Fruit fly (Drosophila melanogaster) whole organism, embryonic: Measurements from ENCODE around the gene CG43339.

ENCODE experiments used
- ATbp ChIP-seq: fragments of 200-800 bp; sonication (Bioruptor generic); optimal IDR thresholded peaks from 2 replicates; lab custom pipeline; 2017; ENCODE audit warnings: missing biosample characterization, mild to moderate bottlenecking, missing genetic modification characterization, missing genetic modification reagents
- Asciz ChIP-seq: fragments of 200-800 bp; sonication (Bioruptor generic); optimal IDR thresholded peaks from 2 replicates; lab custom pipeline; 2017; ENCODE audit warnings: missing biosample characterization, mild to moderate bottlenecking, missing genetic modification characterization, missing genetic modification reagents
- BtbVII ChIP-seq: fragments of 200-800 bp; sonication (Bioruptor generic); optimal IDR thresholded peaks from 3 replicates; lab custom pipeline; 2017; ENCODE audit warnings: missing biosample characterization, mild to moderate bottlenecking, missing genetic modification characterization
- CG10654 ChIP-seq: fragments of 200-800 bp; sonication (Bioruptor generic); optimal IDR thresholded peaks from 2 replicates; lab custom pipeline; 2016; ENCODE audit warnings: missing biosample characterization, missing genetic modification characterization
- CG11695 ChIP-seq: fragments of 200-800 bp; sonication (Bioruptor generic); IDR thresholded peaks from 3 replicates; pipeline ENCODE4 v1.3.6; 2022; ENCODE audit warnings: missing biosample characterization, missing genetic modification characterization
- CG13775 ChIP-seq: fragments of 200-800 bp; sonication (Bioruptor generic); optimal IDR thresholded peaks from 3 replicates; lab custom pipeline; 2017; ENCODE audit warnings: missing biosample characterization, mild to moderate bottlenecking, missing genetic modification characterization
- CG15011 ChIP-seq: fragments of 200-800 bp; sonication (Bioruptor generic); optimal IDR thresholded peaks from 3 replicates; lab custom pipeline; 2018; ENCODE audit warnings: missing biosample characterization, mild to moderate bottlenecking, missing genetic modification characterization
- CG15479 ChIP-seq: fragments of 200-800 bp; sonication (Bioruptor generic); optimal IDR thresholded peaks from 3 replicates; lab custom pipeline; 2019; ENCODE audit warnings: missing biosample characterization, mild to moderate bottlenecking, missing genetic modification characterization, moderate library complexity
- CG16779 ChIP-seq: fragments of 200-800 bp; sonication (Bioruptor generic); IDR thresholded peaks from 2 replicates; pipeline ENCODE4 v1.3.6; 2022; ENCODE audit warnings: missing biosample characterization, missing genetic modification characterization
- CG18764 ChIP-seq: fragments of 200-800 bp; sonication (Bioruptor generic); optimal IDR thresholded peaks from 3 replicates; lab custom pipeline; 2016; ENCODE audit warnings: missing biosample characterization, missing genetic modification characterization
- CG2875 ChIP-seq: fragments of 200-800 bp; sonication (Bioruptor generic); optimal IDR thresholded peaks from 2 replicates; lab custom pipeline; 2017; ENCODE audit warnings: missing biosample characterization, mild to moderate bottlenecking, missing genetic modification characterization, missing genetic modification reagents
- CG3065 ChIP-seq: fragments of 200-800 bp; sonication (Bioruptor generic); optimal IDR thresholded peaks from 2 replicates; lab custom pipeline; 2016; ENCODE audit warnings: missing biosample characterization, missing genetic modification characterization
- CG32767 ChIP-seq: fragments of 200-800 bp; sonication (Bioruptor generic); IDR thresholded peaks from 2 replicates; pipeline ENCODE4 v1.3.6; 2022; ENCODE audit warnings: missing biosample characterization, missing genetic modification characterization
- CG33213 ChIP-seq: fragments of 200-800 bp; sonication (Bioruptor generic); optimal IDR thresholded peaks from 3 replicates; lab custom pipeline; 2016; ENCODE audit warnings: missing biosample characterization, missing genetic modification characterization
- CG42726 ChIP-seq: fragments of 200-800 bp; sonication (Bioruptor generic); IDR thresholded peaks from 2 replicates; pipeline ENCODE4 v1.3.6; 2022; ENCODE audit warnings: missing biosample characterization, missing genetic modification characterization; ENCODE audit not compliant: partially characterized antibody
- CG43689 ChIP-seq: fragments of 200-800 bp; sonication (Bioruptor generic); IDR thresholded peaks from 2 replicates; pipeline ENCODE4 v1.3.6; 2022; ENCODE audit warnings: missing biosample characterization, missing genetic modification characterization
- CG6175 ChIP-seq: fragments of 200-800 bp; sonication (Bioruptor generic); IDR thresholded peaks from 3 replicates; pipeline ENCODE4 v1.3.6; 2022; ENCODE audit warnings: missing biosample characterization, missing genetic modification characterization
- CG7987 ChIP-seq: fragments of 200-800 bp; sonication (Bioruptor generic); optimal IDR thresholded peaks from 2 replicates; lab custom pipeline; 2018; ENCODE audit warnings: missing biosample characterization, mild to moderate bottlenecking, missing genetic modification characterization, moderate library complexity
- CG8089 ChIP-seq: fragments of 200-800 bp; sonication (Bioruptor generic); optimal IDR thresholded peaks from 3 replicates; lab custom pipeline; 2016; ENCODE audit warnings: missing biosample characterization, missing genetic modification characterization
- CG8359 ChIP-seq: fragments of 200-800 bp; sonication (Bioruptor generic); optimal IDR thresholded peaks from 2 replicates; lab custom pipeline; 2017; ENCODE audit warnings: missing biosample characterization, mild to moderate bottlenecking, missing genetic modification characterization, borderline replicate concordance
- CG8388 ChIP-seq: fragments of 200-800 bp; sonication (Bioruptor generic); optimal IDR thresholded peaks from 2 replicates; lab custom pipeline; 2019; ENCODE audit warnings: missing biosample characterization, mild to moderate bottlenecking, missing genetic modification characterization, moderate library complexity
- CG9876 ChIP-seq: fragments of 200-800 bp; sonication (Bioruptor generic); optimal IDR thresholded peaks from 2 replicates; lab custom pipeline; 2016; ENCODE audit warnings: missing biosample characterization, missing genetic modification characterization
- CTCF ChIP-seq: fragments of 200-800 bp; sonication (Bioruptor generic); optimal IDR thresholded peaks from 2 replicates; lab custom pipeline; 2017; ENCODE audit warnings: missing biosample characterization, mild to moderate bottlenecking, missing genetic modification characterization, moderate library complexity
- CrebB ChIP-seq: fragments of 200-800 bp; sonication (Bioruptor generic); optimal IDR thresholded peaks from 3 replicates; lab custom pipeline; 2018; ENCODE audit warnings: missing biosample characterization, mild to moderate bottlenecking, missing genetic modification characterization
- D19B ChIP-seq: fragments of 200-800 bp; sonication (Bioruptor generic); optimal IDR thresholded peaks from 2 replicates; lab custom pipeline; 2017; ENCODE audit warnings: missing biosample characterization, mild to moderate bottlenecking, missing genetic modification characterization
- Dbx ChIP-seq: fragments of 200-800 bp; sonication (Bioruptor generic); IDR thresholded peaks from 3 replicates; pipeline ENCODE4 v1.3.6; 2022; ENCODE audit warnings: missing biosample characterization, missing genetic modification characterization
- Dref ChIP-seq: fragments of 200-800 bp; sonication (Bioruptor generic); IDR thresholded peaks from 2 replicates; pipeline ENCODE4 v1.3.6; 2022; ENCODE audit warnings: missing biosample characterization, missing genetic modification characterization
- HLHmδ ChIP-seq: fragments of 200-800 bp; sonication (Bioruptor generic); optimal IDR thresholded peaks from 2 replicates; lab custom pipeline; 2018; ENCODE audit warnings: missing biosample characterization, mild to moderate bottlenecking, missing genetic modification characterization, moderate library complexity
- Hey ChIP-seq: fragments of 200-800 bp; sonication (Bioruptor generic); optimal IDR thresholded peaks from 3 replicates; lab custom pipeline; 2018; ENCODE audit warnings: missing biosample characterization, mild to moderate bottlenecking, missing genetic modification characterization
- Nf-YB ChIP-seq: fragments of 200-800 bp; sonication (Bioruptor generic); optimal IDR thresholded peaks from 3 replicates; lab custom pipeline; 2019; ENCODE audit warnings: missing biosample characterization, mild to moderate bottlenecking, missing genetic modification characterization, moderate library complexity
- Spps ChIP-seq: fragments of 200-800 bp; sonication (Bioruptor generic); optimal IDR thresholded peaks from 2 replicates; lab custom pipeline; 2018; ENCODE audit warnings: missing biosample characterization, mild to moderate bottlenecking, missing genetic modification characterization
- abd-A ChIP-seq: fragments of 200-800 bp; sonication (Bioruptor generic); optimal IDR thresholded peaks from 3 replicates; lab custom pipeline; 2019; ENCODE audit warnings: missing biosample characterization, mild to moderate bottlenecking, missing genetic modification characterization, moderate library complexity
- al ChIP-seq: fragments of 200-800 bp; sonication (Bioruptor generic); IDR thresholded peaks from 2 replicates; pipeline ENCODE4 v1.3.6; 2022; ENCODE audit warnings: missing biosample characterization, missing genetic modification characterization
- bigmax ChIP-seq: fragments of 200-800 bp; sonication (Bioruptor generic); optimal IDR thresholded peaks from 2 replicates; lab custom pipeline; 2018; ENCODE audit warnings: missing biosample characterization, mild to moderate bottlenecking, missing genetic modification characterization
- grn ChIP-seq: fragments of 200-800 bp; sonication (Bioruptor generic); optimal IDR thresholded peaks from 3 replicates; lab custom pipeline; 2017; ENCODE audit warnings: missing biosample characterization, missing genetic modification characterization
- gt ChIP-seq: fragments of 200-800 bp; sonication (Bioruptor generic); IDR thresholded peaks from 2 replicates; pipeline ENCODE4 v1.3.6; 2022; ENCODE audit warnings: missing biosample characterization, missing genetic modification characterization
- ind ChIP-seq: fragments of 200-800 bp; sonication (Bioruptor generic); optimal IDR thresholded peaks from 3 replicates; lab custom pipeline; 2016; ENCODE audit warnings: missing biosample characterization, missing genetic modification characterization
- insv ChIP-seq, 2 experiments: fragments of 200-800 bp; sonication (Bioruptor generic); optimal IDR thresholded peaks; 3 replicates each; lab custom pipeline; 2016 to 2018; ENCODE audit warnings: missing biosample characterization in 2 of 2, missing genetic modification characterization in 2 of 2
- jumu ChIP-seq: fragments of 200-800 bp; sonication (Bioruptor generic); optimal IDR thresholded peaks from 3 replicates; lab custom pipeline; 2016; ENCODE audit warnings: missing biosample characterization, missing genetic modification characterization
- oc ChIP-seq: fragments of 200-800 bp; sonication (Bioruptor generic); optimal IDR thresholded peaks from 2 replicates; lab custom pipeline; 2018; ENCODE audit warnings: missing biosample characterization, mild to moderate bottlenecking, missing genetic modification characterization, moderate library complexity
- ranshi ChIP-seq: fragments of 200-800 bp; sonication (Bioruptor generic); IDR thresholded peaks from 2 replicates; pipeline ENCODE4 v1.3.6; 2022; ENCODE audit warnings: missing biosample characterization, missing genetic modification characterization
- salm ChIP-seq: fragments of 200-800 bp; sonication (Bioruptor generic); optimal IDR thresholded peaks from 2 replicates; lab custom pipeline; 2018; ENCODE audit warnings: missing biosample characterization, mild to moderate bottlenecking, missing genetic modification characterization
- schlank ChIP-seq: fragments of 200-800 bp; sonication (Bioruptor generic); optimal IDR thresholded peaks from 2 replicates; lab custom pipeline; 2018; ENCODE audit warnings: missing biosample characterization, mild to moderate bottlenecking, missing genetic modification characterization
- sens ChIP-seq: fragments of 200-800 bp; sonication (Bioruptor generic); peaks from one replicate; lab custom pipeline; 2016; ENCODE audit warnings: missing biosample characterization, missing genetic modification characterization
- sna ChIP-seq: fragments of 200-800 bp; sonication (Bioruptor generic); IDR thresholded peaks from 2 replicates; pipeline ENCODE4 v1.3.6; 2022; ENCODE audit warnings: missing biosample characterization, missing genetic modification characterization; ENCODE audit not compliant: partially characterized antibody
- so ChIP-seq: fragments of 200-800 bp; sonication (Bioruptor generic); IDR thresholded peaks from 3 replicates; pipeline ENCODE4 v1.3.6; 2022; ENCODE audit warnings: missing biosample characterization, missing genetic modification characterization
- unpg ChIP-seq: fragments of 200-800 bp; sonication (Bioruptor generic); optimal IDR thresholded peaks from 3 replicates; lab custom pipeline; 2018; ENCODE audit warnings: missing biosample characterization, mild to moderate bottlenecking, missing genetic modification characterization, moderate library complexity
- yki ChIP-seq: fragments of >200 bp; optimal IDR thresholded peaks from 3 replicates; lab custom pipeline; 2018
- zf30C ChIP-seq: fragments of 200-800 bp; sonication (Bioruptor generic); optimal IDR thresholded peaks from 3 replicates; lab custom pipeline; 2018; ENCODE audit warnings: missing biosample characterization, mild to moderate bottlenecking, missing genetic modification characterization
- zfh1 ChIP-seq: fragments of 200-800 bp; sonication (Bioruptor generic); IDR thresholded peaks from 3 replicates; pipeline ENCODE4 v1.3.6; 2022; ENCODE audit warnings: missing biosample characterization, missing genetic modification characterization

Gene CG43339

dm6 chr2L:18702721-18703488 is 29.8 kb upstream of the CG43339 start, which contains the start of the genes CG10376 and CG10343 (continued):
- peak; percentile 74 for TF ChIP-seq Nf-YB
- TF ChIP-seq salm (tag; lab: Kevin White, UChicago) = peak; percentile 70
- TF ChIP-seq oc (tag; lab: Kevin White, UChicago) = no peak
- TF ChIP-seq CG6175 (GFP tag; lab: Robert Waterston, UW) = peak; percentile 33; the same call in 1 of the 3 replicates
- TF ChIP-seq jumu (GFP tag; lab: Kevin White, UChicago) = peak; percentile 22
- peak; percentile 18 for TF ChIP-seq Hey
- peak; percentile 42 for TF ChIP-seq CG8359 (GFP tag; lab: Kevin White, UChicago)
- peak; percentile 51 for TF ChIP-seq CrebB (tag; lab: Kevin White, UChicago)
- TF ChIP-seq CG13775 (GFP tag; lab: Kevin White, UChicago) = peak; percentile 91
- TF ChIP-seq ind (GFP tag; lab: Kevin White, UChicago) = peak; percentile 86
- TF ChIP-seq CG2875 (GFP tag; lab: Kevin White, UChicago) = peak; percentile 52
- peak; percentile 43 for TF ChIP-seq CG9876
- peak in 1 of 2 experiments; percentile 60 for TF ChIP-seq insv (GFP tag; optimal IDR thresholded peaks at IDR 0.05; lab: Kevin White, UChicago)
- TF ChIP-seq so (GFP tag; lab: Robert Waterston, UW) = peak; percentile 62; the same call in 1 of the 3 replicates
- TF ChIP-seq al = peak; percentile 85
- TF ChIP-seq unpg (GFP tag; lab: Kevin White, UChicago) = peak; percentile 90
- TF ChIP-seq schlank (tag; lab: Kevin White, UChicago) = peak; percentile 51
- peak; percentile 92 for TF ChIP-seq sens (GFP tag; lab: Kevin White, UChicago)
- TF ChIP-seq BtbVII (GFP tag; lab: Kevin White, UChicago) = peak; percentile 68
- TF ChIP-seq CG42726 (GFP tag; lab: Robert Waterston, UW) = no peak; the same call in 1 of the 2 replicates
- TF ChIP-seq CG7987 (GFP tag; lab: Kevin White, UChicago) = peak; percentile 58
- no peak for TF ChIP-seq bigmax
- peak; percentile 5 for TF ChIP-seq CG33213
- TF ChIP-seq yki = no peak
- peak; percentile 77; the same call in 1 of the 2 replicates for TF ChIP-seq CG32767 (GFP tag; lab: Robert Waterston, UW)
- TF ChIP-seq Spps = peak; percentile 72
- TF ChIP-seq CG3065 (GFP tag; lab: Kevin White, UChicago) = peak; percentile 65
- TF ChIP-seq CG10654 (GFP tag; lab: Kevin White, UChicago) = peak; percentile 84
- TF ChIP-seq HLHmδ = no peak
- TF ChIP-seq Dref = peak; percentile 56
- TF ChIP-seq ATbp = peak; percentile 74
- no peak for TF ChIP-seq CG8089 (GFP tag; lab: Kevin White, UChicago)
- peak; percentile 85 for TF ChIP-seq CG8388
- TF ChIP-seq ranshi = peak; percentile 83; the same call in 1 of the 2 replicates
- TF ChIP-seq CG15479 (GFP tag; lab: Kevin White, UChicago) = no peak
- TF ChIP-seq CG15011 (GFP tag; lab: Kevin White, UChicago) = no peak
- peak; percentile 70; the same call in 1 of the 3 replicates for TF ChIP-seq CG11695 (GFP tag; lab: Robert Waterston, UW)
- TF ChIP-seq Asciz = peak; percentile 54
- peak; percentile 54; the same call in 1 of the 2 replicates for TF ChIP-seq CG43689 (GFP tag; lab: Robert Waterston, UW)
- no peak for TF ChIP-seq abd-A
- TF ChIP-seq sna (GFP tag; lab: Robert Waterston, UW) = 0 out of 2 replicates have a peak, but pooled peaks have one; percentile 32
- peak; percentile 24 for TF ChIP-seq CTCF (GFP tag; lab: Kevin White, UChicago)
- TF ChIP-seq grn (GFP tag; lab: Kevin White, UChicago) = peak; percentile 50
- TF ChIP-seq CG16779 (GFP tag; lab: Robert Waterston, UW) = no peak
- peak; percentile 76 for TF ChIP-seq CG18764 (GFP tag; lab: Kevin White, UChicago)
- TF ChIP-seq zfh1 (GFP tag; lab: Robert Waterston, UW) = peak; percentile 76
- TF ChIP-seq D19B (GFP tag; lab: Kevin White, UChicago) = peak; percentile 82
- peak; percentile 57; the same call in 1 of the 2 replicates for TF ChIP-seq gt (GFP tag; lab: Robert Waterston, UW)
- TF ChIP-seq Dbx = peak; percentile 90
- TF ChIP-seq zf30C (GFP tag; lab: Kevin White, UChicago) = no peak
